Fruit fly (Drosophila melanogaster) whole organism, prepupa: ENCODE measurements around the gene CG33293.

Experiments used
- Blimp-1 ChIP-seq: fragments of 200-800 bp; sonication (Bioruptor generic); optimal IDR thresholded peaks from 3 replicates; lab custom pipeline; 2017; ENCODE audit warnings: missing biosample characterization, missing genetic modification characterization, mild to moderate bottlenecking, moderate library complexity, missing genetic modification reagents
- CG10631 ChIP-seq: fragments of 200-800 bp; sonication (Bioruptor generic); optimal IDR thresholded peaks from 2 replicates; lab custom pipeline; 2016; ENCODE audit warnings: missing biosample characterization, missing genetic modification characterization
- CG10669 ChIP-seq: fragments of 200-800 bp; sonication (Bioruptor generic); optimal IDR thresholded peaks from 3 replicates; lab custom pipeline; 2018; ENCODE audit warnings: missing biosample characterization, mild to moderate bottlenecking, missing genetic modification characterization, moderate library complexity
- CG11294 ChIP-seq: fragments of 200-800 bp; sonication (Bioruptor generic); IDR thresholded peaks from 2 replicates; pipeline ENCODE4 v1.3.6; 2022; ENCODE audit warnings: missing biosample characterization, missing genetic modification characterization
- CG11762 ChIP-seq: fragments of 200-800 bp; sonication (Bioruptor generic); optimal IDR thresholded peaks from 3 replicates; lab custom pipeline; 2016; ENCODE audit warnings: missing biosample characterization, missing genetic modification characterization; ENCODE audit not compliant: insufficient read depth
- CG11902 ChIP-seq: fragments of 200-800 bp; sonication (Bioruptor generic); optimal IDR thresholded peaks from 3 replicates; lab custom pipeline; 2016; ENCODE audit warnings: missing biosample characterization, missing genetic modification characterization
- CG15336 ChIP-seq: fragments of 200-800 bp; sonication (Bioruptor generic); IDR thresholded peaks from 2 replicates; pipeline ENCODE4 v1.3.6; 2022; ENCODE audit warnings: missing biosample characterization, missing genetic modification characterization
- CG1621 ChIP-seq: fragments of 200-800 bp; sonication (Bioruptor generic); optimal IDR thresholded peaks from 3 replicates; lab custom pipeline; 2018; ENCODE audit warnings: missing biosample characterization, mild to moderate bottlenecking, missing genetic modification characterization
- CG16779 ChIP-seq: fragments of 200-800 bp; sonication (Bioruptor generic); optimal IDR thresholded peaks from 3 replicates; lab custom pipeline; 2017; ENCODE audit warnings: missing biosample characterization, mild to moderate bottlenecking, missing genetic modification characterization
- CG3032 ChIP-seq: fragments of 200-800 bp; optimal IDR thresholded peaks from 2 replicates; lab custom pipeline; 2019; ENCODE audit warnings: missing biosample characterization, mild to moderate bottlenecking, missing genetic modification characterization, moderate library complexity
- CG31627 ChIP-seq: fragments of 200-800 bp; sonication (Bioruptor generic); optimal IDR thresholded peaks from 3 replicates; lab custom pipeline; 2016; ENCODE audit warnings: missing biosample characterization, missing genetic modification characterization
- CG3919 ChIP-seq: fragments of 200-800 bp; sonication (Bioruptor generic); optimal IDR thresholded peaks from 3 replicates; lab custom pipeline; 2016; ENCODE audit warnings: missing biosample characterization, missing genetic modification characterization
- CG6276 ChIP-seq: fragments of 200-800 bp; sonication (Bioruptor generic); optimal IDR thresholded peaks from 2 replicates; lab custom pipeline; 2017; ENCODE audit warnings: missing biosample characterization, mild to moderate bottlenecking, missing genetic modification characterization
- CG6792 ChIP-seq: fragments of 200-800 bp; sonication (Bioruptor generic); optimal IDR thresholded peaks from 3 replicates; lab custom pipeline; 2016; ENCODE audit warnings: missing biosample characterization, missing genetic modification characterization
- CG6854 ChIP-seq: fragments of 200-800 bp; sonication (Bioruptor generic); optimal IDR thresholded peaks from 2 replicates; lab custom pipeline; 2017; ENCODE audit warnings: missing biosample characterization, mild to moderate bottlenecking, missing genetic modification characterization
- CG8632 ChIP-seq: fragments of 200-800 bp; sonication (Bioruptor generic); optimal IDR thresholded peaks from 3 replicates; lab custom pipeline; 2016; ENCODE audit warnings: missing biosample characterization, missing genetic modification characterization
- CG9139 ChIP-seq: fragments of 200-800 bp; sonication (Bioruptor generic); optimal IDR thresholded peaks from 3 replicates; lab custom pipeline; 2017; ENCODE audit warnings: missing biosample characterization, mild to moderate bottlenecking, missing genetic modification characterization
- Eip75B ChIP-seq: fragments of 200-800 bp; sonication (Bioruptor generic); optimal IDR thresholded peaks from 3 replicates; lab custom pipeline; 2016; ENCODE audit warnings: missing biosample characterization, missing genetic modification characterization
- Eip78C ChIP-seq: fragments of 200-800 bp; sonication (Bioruptor generic); peaks from one replicate; lab custom pipeline; 2016; ENCODE audit warnings: missing biosample characterization, missing genetic modification characterization
- Eip93F ChIP-seq: fragments of 200-800 bp; sonication (Bioruptor generic); optimal IDR thresholded peaks from 2 replicates; lab custom pipeline; 2016; ENCODE audit warnings: missing biosample characterization, mild to moderate bottlenecking, missing genetic modification characterization
- Ets21C ChIP-seq: fragments of 200-800 bp; sonication (Bioruptor generic); optimal IDR thresholded peaks from 3 replicates; lab custom pipeline; 2016; ENCODE audit warnings: missing biosample characterization, missing genetic modification characterization
- Ets96B ChIP-seq: fragments of 200-800 bp; optimal IDR thresholded peaks from 2 replicates; lab custom pipeline; 2019; ENCODE audit warnings: missing biosample characterization, mild to moderate bottlenecking, missing genetic modification characterization, moderate library complexity
- Hr38 ChIP-seq: sonication (Bioruptor generic); optimal IDR thresholded peaks from 2 replicates; lab custom pipeline; 2016; ENCODE audit warnings: missing biosample characterization, missing genetic modification characterization
- Hr4 ChIP-seq: fragments of 200-800 bp; sonication (Bioruptor generic); optimal IDR thresholded peaks from 3 replicates; lab custom pipeline; 2016; ENCODE audit warnings: missing biosample characterization, missing genetic modification characterization
- Lpt ChIP-seq: fragments of 200-800 bp; sonication (Bioruptor generic); optimal IDR thresholded peaks from 3 replicates; lab custom pipeline; 2016; ENCODE audit warnings: missing biosample characterization, missing genetic modification characterization
- Met ChIP-seq: fragments of 200-800 bp; sonication (Bioruptor generic); optimal IDR thresholded peaks from 3 replicates; lab custom pipeline; 2016; ENCODE audit warnings: missing biosample characterization, missing genetic modification characterization
- OdsH ChIP-seq: fragments of 200-800 bp; sonication (Bioruptor generic); optimal IDR thresholded peaks from 3 replicates; lab custom pipeline; 2016; ENCODE audit warnings: missing biosample characterization, missing genetic modification characterization
- Smox ChIP-seq: fragments of 200-800 bp; sonication (Bioruptor generic); optimal IDR thresholded peaks from 3 replicates; lab custom pipeline; 2016; ENCODE audit warnings: missing biosample characterization, missing genetic modification characterization
- Sox102F ChIP-seq: fragments of 200-800 bp; sonication (Bioruptor generic); optimal IDR thresholded peaks from 2 replicates; lab custom pipeline; 2016; ENCODE audit warnings: missing biosample characterization, mild to moderate bottlenecking, missing genetic modification characterization
- Sox15 ChIP-seq: fragments of 200-800 bp; sonication (Bioruptor generic); optimal IDR thresholded peaks from 3 replicates; lab custom pipeline; 2016; ENCODE audit warnings: missing biosample characterization, missing genetic modification characterization
- acj6 ChIP-seq: fragments of 200-800 bp; sonication (Bioruptor generic); optimal IDR thresholded peaks from 3 replicates; lab custom pipeline; 2016; ENCODE audit warnings: missing biosample characterization, missing genetic modification characterization
- cyc ChIP-seq: fragments of 200-800 bp; sonication (Bioruptor generic); optimal IDR thresholded peaks from 3 replicates; lab custom pipeline; 2016; ENCODE audit warnings: missing biosample characterization, missing genetic modification characterization
- dac ChIP-seq: fragments of 200-800 bp; sonication (Bioruptor generic); optimal IDR thresholded peaks from 2 replicates; lab custom pipeline; 2017; ENCODE audit warnings: missing biosample characterization, mild to moderate bottlenecking, missing genetic modification characterization
- esn ChIP-seq: fragments of 200-800 bp; sonication (Bioruptor generic); optimal IDR thresholded peaks from 2 replicates; lab custom pipeline; 2016; ENCODE audit warnings: missing biosample characterization, mild to moderate bottlenecking, missing genetic modification characterization, moderate library complexity
- fd85E ChIP-seq: fragments of 200-800 bp; sonication (Bioruptor generic); optimal IDR thresholded peaks from 3 replicates; lab custom pipeline; 2016; ENCODE audit warnings: missing biosample characterization, missing genetic modification characterization
- fkh ChIP-seq: fragments of 200-800 bp; sonication (Bioruptor generic); optimal IDR thresholded peaks from 3 replicates; lab custom pipeline; 2017; ENCODE audit warnings: missing biosample characterization, mild to moderate bottlenecking, missing genetic modification characterization, moderate library complexity
- lz ChIP-seq: fragments of 200-800 bp; sonication (Bioruptor generic); optimal IDR thresholded peaks from 3 replicates; lab custom pipeline; 2016; ENCODE audit warnings: missing biosample characterization, missing genetic modification characterization
- salr ChIP-seq, 2 experiments: fragments of 200-800 bp; sonication (Bioruptor generic); optimal IDR thresholded peaks; 3 replicates each; lab custom pipeline; 2016 to 2018; ENCODE audit warnings: missing biosample characterization in 2 of 2, missing genetic modification characterization in 2 of 2, mild to moderate bottlenecking in 1 of 2
- ss ChIP-seq, 2 experiments: fragments of 200-800 bp; sonication (Bioruptor generic); optimal IDR thresholded peaks; 2 replicates in 1 of 2; 3 replicates in 1 of 2; lab custom pipeline; 2017 to 2018; ENCODE audit warnings: mild to moderate bottlenecking in 2 of 2, missing biosample characterization in 2 of 2, missing genetic modification characterization in 2 of 2, moderate library complexity in 1 of 2
- svp ChIP-seq: fragments of 200-800 bp; sonication (Bioruptor generic); peaks from one replicate; lab custom pipeline; 2016; ENCODE audit warnings: missing biosample characterization, missing genetic modification characterization
- topi ChIP-seq: fragments of 200-800 bp; sonication (Bioruptor generic); optimal IDR thresholded peaks from 3 replicates; lab custom pipeline; 2016; ENCODE audit warnings: missing biosample characterization, missing genetic modification characterization
- vri ChIP-seq: fragments of 200-800 bp; sonication (Bioruptor generic); optimal IDR thresholded peaks from 3 replicates; lab custom pipeline; 2016; ENCODE audit warnings: missing biosample characterization, mild to moderate bottlenecking, missing genetic modification characterization

CG33293 gene

dm6 chr3R:5250530-5251242 is 10.2 kb upstream of the CG33293 start (continued):
- TF ChIP-seq svp (GFP tag; lab: Kevin White, UChicago): peak; percentile 82
- TF ChIP-seq Sox102F (GFP tag; lab: Kevin White, UChicago): peak; percentile 57
- TF ChIP-seq Blimp-1 (GFP tag; lab: Kevin White, UChicago): no peak
- TF ChIP-seq CG11762 (GFP tag; lab: Kevin White, UChicago): peak; percentile 35
- peak; percentile 6 for TF ChIP-seq Sox15 (GFP tag; lab: Kevin White, UChicago)
- TF ChIP-seq cyc: peak; percentile 66
- TF ChIP-seq CG6276 (GFP tag; lab: Kevin White, UChicago): peak; percentile 38
- TF ChIP-seq CG16779 (tag; lab: Kevin White, UChicago): peak; percentile 43
- peak; percentile 11 for TF ChIP-seq CG9139
- peak; percentile 66 for TF ChIP-seq CG31627 (GFP tag; lab: Kevin White, UChicago)
- peak; percentile 78 for TF ChIP-seq CG3919
- peak; percentile 14 for TF ChIP-seq Eip93F (GFP tag; lab: Kevin White, UChicago)
- TF ChIP-seq topi (GFP tag; lab: Kevin White, UChicago): peak; percentile 61
- TF ChIP-seq CG1621 (tag; lab: Kevin White, UChicago): peak; percentile 37

dm6 chr3R:5249308-5249707 is 8.8 kb upstream of the CG33293 start:
- no peak for TF ChIP-seq salr (GFP tag; optimal IDR thresholded peaks at IDR 0.05; lab: Kevin White, UChicago)
- peak; percentile 61 for TF ChIP-seq Eip78C (GFP tag; lab: Kevin White, UChicago)
- TF ChIP-seq CG3032 (tag; lab: Kevin White, UChicago): peak; percentile 6

- TF ChIP-seq vri (GFP tag; lab: Kevin White, UChicago) (peak; percentile 43), Eip78C (GFP tag; lab: Kevin White, UChicago) (peak; percentile 25), CG6854 (GFP tag; lab: Kevin White, UChicago) (peak; percentile 20), svp (GFP tag; lab: Kevin White, UChicago) (peak; percentile 86), CG1621 (tag; lab: Kevin White, UChicago) (no peak), Smox (GFP tag; lab: Kevin White, UChicago) (no peak)
Observed at dm6 chr3R:5246950-5247349, 6.4 kb upstream of the CG33293 start.

dm6 chr3R:5237215-5237614 is 3.3 kb downstream of the CG33293 start, which contains the start of gene rtp:
TSS of gene rtp (minus strand) at chr3R:5237315.
- TF ChIP-seq CG3919 (no peak), CG11294 (no peak), ss (GFP tag; optimal IDR thresholded peaks at IDR 0.05; lab: Kevin White, UChicago) (no peak), Lpt (GFP tag; lab: Kevin White, UChicago) (no peak), Eip75B (GFP tag; lab: Kevin White, UChicago) (no peak), Met (no peak), CG15336 (no peak), Sox15 (GFP tag; lab: Kevin White, UChicago) (no peak), CG1621 (tag; lab: Kevin White, UChicago) (no peak), CG10669 (GFP tag; lab: Kevin White, UChicago) (no peak), dac (GFP tag; lab: Kevin White, UChicago) (no peak), OdsH (GFP tag; lab: Kevin White, UChicago) (no peak), Hr38 (no peak), esn (no peak), CG6792 (no peak), CG10631 (GFP tag; lab: Kevin White, UChicago) (no peak)

dm6 chr3R:5232197-5232607 is 8.3 kb downstream of the CG33293 start, which contains the start of the genes Kat60 and Mms19:
TSS of gene Kat60 (minus strand) at chr3R:5232209.
TSS of gene Mms19 (plus strand) at chr3R:5232543.
- no peak for TF ChIP-seq Blimp-1 (GFP tag; lab: Kevin White, UChicago)
- TF ChIP-seq vri (GFP tag; lab: Kevin White, UChicago): peak; percentile 62
- peak; percentile 40 for TF ChIP-seq CG11902 (GFP tag; lab: Kevin White, UChicago)
- peak; percentile 64 for TF ChIP-seq Sox15 (GFP tag; lab: Kevin White, UChicago)
- TF ChIP-seq svp (GFP tag; lab: Kevin White, UChicago): peak; percentile 88
- peak; percentile 77 for TF ChIP-seq lz (GFP tag; lab: Kevin White, UChicago)
- TF ChIP-seq Smox (GFP tag; lab: Kevin White, UChicago): no peak
- TF ChIP-seq ss (GFP tag; optimal IDR thresholded peaks at IDR 0.05; lab: Kevin White, UChicago): no peak
- peak; percentile 48 for TF ChIP-seq Ets96B (tag; lab: Kevin White, UChicago)
- TF ChIP-seq CG8632: peak; percentile 29
- no peak for TF ChIP-seq acj6 (GFP tag; lab: Kevin White, UChicago)
- TF ChIP-seq CG3032 (tag; lab: Kevin White, UChicago): peak; percentile 57
- TF ChIP-seq Hr38: no peak
- TF ChIP-seq fd85E: no peak
- peak; percentile 77 for TF ChIP-seq Ets21C (GFP tag; lab: Kevin White, UChicago)
- TF ChIP-seq fkh: no peak
- no peak for TF ChIP-seq salr (GFP tag; optimal IDR thresholded peaks at IDR 0.05; lab: Kevin White, UChicago)
- peak; percentile 71 for TF ChIP-seq Hr4 (GFP tag; lab: Kevin White, UChicago)
- TF ChIP-seq Eip78C (GFP tag; lab: Kevin White, UChicago): peak; percentile 75
- peak; percentile 72 for TF ChIP-seq esn
- peak; percentile 80 for TF ChIP-seq CG31627 (GFP tag; lab: Kevin White, UChicago)
